Fruit fly (Drosophila melanogaster) whole organism, wandering third instar larva: ENCODE data around the gene Glut4EF.

Source experiments
- Abd-B ChIP-seq: fragments of >200 bp; optimal IDR thresholded peaks from 2 replicates; lab custom pipeline; 2017; ENCODE audit warnings: missing biosample characterization, missing genetic modification characterization
- CG32264 ChIP-seq: fragments of 200-800 bp; sonication (Bioruptor generic); optimal IDR thresholded peaks from 2 replicates; lab custom pipeline; 2016; ENCODE audit warnings: missing biosample characterization, missing genetic modification characterization
- CG9705 ChIP-seq: fragments of 200-800 bp; sonication (Bioruptor generic); optimal IDR thresholded peaks from 2 replicates; lab custom pipeline; 2018; ENCODE audit warnings: missing biosample characterization, mild to moderate bottlenecking, missing genetic modification characterization
- CrebA ChIP-seq: fragments of 200-800 bp; sonication (Bioruptor generic); optimal IDR thresholded peaks from 2 replicates; lab custom pipeline; 2016; ENCODE audit warnings: missing biosample characterization, mild to moderate bottlenecking, missing genetic modification characterization, borderline replicate concordance
- Dfd ChIP-seq: fragments of >200 bp; optimal IDR thresholded peaks from 2 replicates; lab custom pipeline; 2017; ENCODE audit warnings: missing biosample characterization, missing genetic modification characterization
- Dif ChIP-seq: fragments of 200-275, 200-300 bp; sonication (Bioruptor generic); optimal IDR thresholded peaks from 2 replicates; lab custom pipeline; 2018; ENCODE audit warnings: missing biosample characterization, missing genetic modification characterization; ENCODE audit not compliant: partially characterized antibody
- GATAd ChIP-seq: sonication (Bioruptor generic); optimal IDR thresholded peaks from 2 replicates; lab custom pipeline; 2016; ENCODE audit warnings: missing biosample characterization, missing genetic modification characterization
- HLH106 ChIP-seq: fragments of 200-800 bp; optimal IDR thresholded peaks from 3 replicates; lab custom pipeline; 2019; ENCODE audit warnings: missing biosample characterization, mild to moderate bottlenecking, missing genetic modification characterization, moderate library complexity
- Hnf4 ChIP-seq: fragments of 200-800 bp; sonication (Bioruptor generic); optimal IDR thresholded peaks from 2 replicates; lab custom pipeline; 2016; ENCODE audit warnings: missing biosample characterization, mild to moderate bottlenecking, missing genetic modification characterization
- Hr78 ChIP-seq: fragments of >200 bp; optimal IDR thresholded peaks from 2 replicates; lab custom pipeline; 2017; ENCODE audit warnings: missing biosample characterization, missing genetic modification characterization
- Hr83 ChIP-seq: fragments of 200-300 bp; sonication (Bioruptor generic); optimal IDR thresholded peaks from 2 replicates; lab custom pipeline; 2016; ENCODE audit warnings: missing biosample characterization, mild to moderate bottlenecking, missing genetic modification characterization, moderate library complexity; ENCODE audit not compliant: poor library complexity, severe bottlenecking
- Jra ChIP-seq: sonication (Bioruptor generic); optimal IDR thresholded peaks from 2 replicates; lab custom pipeline; 2016; ENCODE audit warnings: missing biosample characterization, missing genetic modification characterization
- Mio ChIP-seq: sonication (Bioruptor generic); optimal IDR thresholded peaks from 2 replicates; lab custom pipeline; 2016; ENCODE audit warnings: missing biosample characterization, missing genetic modification characterization
- Myc ChIP-seq: fragments of >200 bp; optimal IDR thresholded peaks from 2 replicates; lab custom pipeline; 2017
- N ChIP-seq: fragments of >200 bp; optimal IDR thresholded peaks from 2 replicates; lab custom pipeline; 2018; ENCODE audit warnings: missing biosample characterization, missing external identifiers, missing genetic modification characterization
- OdsH ChIP-seq: fragments of 200-800 bp; sonication (Bioruptor generic); optimal IDR thresholded peaks from 2 replicates; lab custom pipeline; 2016; ENCODE audit warnings: missing biosample characterization, mild to moderate bottlenecking, missing genetic modification characterization
- Rel ChIP-seq, 2 experiments: fragments of 200-800 bp; sonication (Bioruptor generic) in 1 of 2; optimal IDR thresholded peaks; 2 replicates in 1 of 2; 3 replicates in 1 of 2; lab custom pipeline; 2016 to 2019; ENCODE audit warnings: mild to moderate bottlenecking in 2 of 2, missing biosample characterization in 2 of 2, missing genetic modification characterization in 2 of 2, moderate library complexity in 1 of 2
- Sp1 ChIP-seq: fragments of 200-800 bp; sonication (Bioruptor generic); optimal IDR thresholded peaks from 3 replicates; lab custom pipeline; 2019; ENCODE audit warnings: missing biosample characterization, mild to moderate bottlenecking, missing genetic modification characterization, moderate library complexity
- Vsx2 ChIP-seq: fragments of 200-300, 225-300 bp; sonication (Bioruptor generic); optimal IDR thresholded peaks from 2 replicates; lab custom pipeline; 2018; ENCODE audit warnings: missing biosample characterization, missing genetic modification characterization; ENCODE audit not compliant: partially characterized antibody
- br ChIP-seq: fragments of 200-800 bp; sonication (Bioruptor generic); optimal IDR thresholded peaks from 2 replicates; lab custom pipeline; 2016; ENCODE audit warnings: missing biosample characterization, missing genetic modification characterization
- brk ChIP-seq: fragments of 200-800 bp; sonication (Bioruptor generic); optimal IDR thresholded peaks from 2 replicates; lab custom pipeline; 2016; ENCODE audit warnings: missing biosample characterization, mild to moderate bottlenecking, missing genetic modification characterization
- dl ChIP-seq, 2 experiments: fragments of 175-275, 200-275 bp in 1 of 2; fragments of 200-275 bp in 1 of 2; sonication (Bioruptor generic); optimal IDR thresholded peaks; lab custom pipeline; 2018; ENCODE audit warnings: mild to moderate bottlenecking in 2 of 2, missing biosample characterization in 2 of 2, missing genetic modification characterization in 2 of 2, moderate library complexity in 2 of 2; ENCODE audit not compliant: partially characterized antibody in 2 of 2, insufficient read depth in 1 of 2
- dmrt93B ChIP-seq: fragments of 200-800 bp; sonication (Bioruptor generic); optimal IDR thresholded peaks from 2 replicates; lab custom pipeline; 2018; ENCODE audit warnings: missing biosample characterization, mild to moderate bottlenecking, missing genetic modification characterization
- dsf ChIP-seq: sonication (Bioruptor generic); optimal IDR thresholded peaks from 2 replicates; lab custom pipeline; 2016; ENCODE audit warnings: missing biosample characterization, missing genetic modification characterization, borderline replicate concordance
- ey ChIP-seq: fragments of 200-800 bp; sonication (Bioruptor generic); optimal IDR thresholded peaks from 2 replicates; lab custom pipeline; 2016; ENCODE audit warnings: missing biosample characterization, missing genetic modification characterization
- foxo ChIP-seq, 2 experiments: fragments of 200-800 bp; sonication (Bioruptor generic); optimal IDR thresholded peaks; 2 replicates in 1 of 2; 3 replicates in 1 of 2; lab custom pipeline; 2016 to 2017; ENCODE audit warnings: missing biosample characterization in 2 of 2, missing genetic modification characterization in 2 of 2
- fru ChIP-seq: fragments of 200-800 bp; sonication (Bioruptor generic); optimal IDR thresholded peaks from 3 replicates; lab custom pipeline; 2016; ENCODE audit warnings: missing biosample characterization, mild to moderate bottlenecking, missing genetic modification characterization
- h ChIP-seq: fragments of 200-800 bp; sonication (Bioruptor generic); optimal IDR thresholded peaks from 3 replicates; lab custom pipeline; 2016; ENCODE audit warnings: missing biosample characterization, mild to moderate bottlenecking, missing genetic modification characterization
- jim ChIP-seq: fragments of 175-275, 200-325 bp; sonication (Bioruptor generic); optimal IDR thresholded peaks from 2 replicates; lab custom pipeline; 2016; ENCODE audit warnings: missing biosample characterization, mild to moderate bottlenecking, missing genetic modification characterization
- lola ChIP-seq: fragments of >200 bp; optimal IDR thresholded peaks from 2 replicates; lab custom pipeline; 2017; ENCODE audit warnings: missing biosample characterization, missing genetic modification characterization
- pan ChIP-seq: fragments of >200 bp; optimal IDR thresholded peaks from 2 replicates; lab custom pipeline; 2017
- psq ChIP-seq: fragments of 200-800 bp; sonication (Bioruptor generic); optimal IDR thresholded peaks from 3 replicates; lab custom pipeline; 2017; ENCODE audit warnings: missing biosample characterization, mild to moderate bottlenecking, missing genetic modification characterization, moderate library complexity
- rgr ChIP-seq: fragments of 200-800 bp; sonication (Bioruptor generic); optimal IDR thresholded peaks from 3 replicates; lab custom pipeline; 2016; ENCODE audit warnings: missing biosample characterization, mild to moderate bottlenecking, missing genetic modification characterization
- sage ChIP-seq: fragments of 200-800 bp; sonication (Bioruptor generic); optimal IDR thresholded peaks from 2 replicates; lab custom pipeline; 2016; ENCODE audit warnings: missing biosample characterization, mild to moderate bottlenecking, missing genetic modification characterization
- sv ChIP-seq: fragments of 200-800 bp; sonication (Bioruptor generic); optimal IDR thresholded peaks from 3 replicates; lab custom pipeline; 2016; ENCODE audit warnings: missing biosample characterization, missing genetic modification characterization
- tai ChIP-seq: sonication (Bioruptor generic); optimal IDR thresholded peaks from 2 replicates; lab custom pipeline; 2016; ENCODE audit warnings: missing biosample characterization, missing genetic modification characterization
- usp ChIP-seq: fragments of >200 bp; optimal IDR thresholded peaks from 2 replicates; lab custom pipeline; 2017; ENCODE audit warnings: missing biosample characterization, missing genetic modification characterization
- woc ChIP-seq: sonication (Bioruptor generic); optimal IDR thresholded peaks from 2 replicates; lab custom pipeline; 2016; ENCODE audit warnings: missing biosample characterization, mild to moderate bottlenecking, missing genetic modification characterization

The Glut4EF gene

dm6 chr3R:9961163-9962072 lies 86.9 kb downstream of the Glut4EF start:
- TF ChIP-seq Mio (GFP tag; lab: Kevin White, UChicago): no peak
- no peak for TF ChIP-seq CG9705 (GFP tag; lab: Kevin White, UChicago)
- TF ChIP-seq usp: no peak
- TF ChIP-seq psq (GFP tag; lab: Kevin White, UChicago): peak; percentile 98
- TF ChIP-seq Hr78 (GFP tag; lab: Kevin White, UChicago): no peak
- no peak for TF ChIP-seq dl (GFP tag; optimal IDR thresholded peaks at IDR 0.05; lab: Kevin White, UChicago; ENCODE audit: insufficient read depth in 1 of 2, partially characterized antibody in 2 of 2)
- peak; percentile 27 for TF ChIP-seq Hnf4
- no peak for TF ChIP-seq Vsx2 (GFP tag; lab: Kevin White, UChicago)
- no peak for TF ChIP-seq sage
- TF ChIP-seq OdsH (GFP tag; lab: Kevin White, UChicago): peak; percentile 71
- no peak for TF ChIP-seq Myc (lab: Kevin White, UChicago)
- TF ChIP-seq pan (lab: Kevin White, UChicago): no peak
- TF ChIP-seq CG32264 (GFP tag; lab: Kevin White, UChicago): no peak
- no peak for TF ChIP-seq tai (GFP tag; lab: Kevin White, UChicago)
- peak; percentile 3 for TF ChIP-seq brk (GFP tag; lab: Kevin White, UChicago)
- TF ChIP-seq Jra: no peak
- no peak for TF ChIP-seq Rel (GFP tag; optimal IDR thresholded peaks at IDR 0.05; lab: Kevin White, UChicago)
- peak; percentile 26 for TF ChIP-seq Rel (tag; optimal IDR thresholded peaks at IDR 0.05; lab: Kevin White, UChicago)
- no peak for TF ChIP-seq Abd-B (GFP tag; lab: Kevin White, UChicago)
- peak; percentile 32 for TF ChIP-seq HLH106
- TF ChIP-seq Sp1: peak; percentile 28
- no peak for TF ChIP-seq dsf
- peak; percentile 77 for TF ChIP-seq fru (GFP tag; lab: Kevin White, UChicago)
- TF ChIP-seq foxo (GFP tag; optimal IDR thresholded peaks at IDR 0.05; lab: Kevin White, UChicago): peak in 1 of 2 experiments; percentile 79
- no peak for TF ChIP-seq Dif
- TF ChIP-seq CrebA (GFP tag; lab: Kevin White, UChicago): no peak
- peak; percentile 72 for TF ChIP-seq br (GFP tag; lab: Kevin White, UChicago)
- peak; percentile 64 for TF ChIP-seq rgr (GFP tag; lab: Kevin White, UChicago)
- TF ChIP-seq ey: peak; percentile 76
- peak; percentile 71 for TF ChIP-seq h (GFP tag; lab: Kevin White, UChicago)
- TF ChIP-seq woc (GFP tag; lab: Kevin White, UChicago): peak; percentile 21
- no peak for TF ChIP-seq Dfd
- no peak for TF ChIP-seq Hr83 (GFP tag; lab: Kevin White, UChicago)
- TF ChIP-seq N: no peak
- TF ChIP-seq lola (GFP tag; lab: Kevin White, UChicago): no peak
- peak; percentile 53 for TF ChIP-seq dmrt93B (GFP tag; lab: Kevin White, UChicago)
- no peak for TF ChIP-seq GATAd (GFP tag; lab: Kevin White, UChicago)
- TF ChIP-seq jim (GFP tag; lab: Kevin White, UChicago): no peak
- TF ChIP-seq sv (GFP tag; lab: Kevin White, UChicago): no peak
- TF ChIP-seq, all 38 proteins: peak for 15

DNA sequence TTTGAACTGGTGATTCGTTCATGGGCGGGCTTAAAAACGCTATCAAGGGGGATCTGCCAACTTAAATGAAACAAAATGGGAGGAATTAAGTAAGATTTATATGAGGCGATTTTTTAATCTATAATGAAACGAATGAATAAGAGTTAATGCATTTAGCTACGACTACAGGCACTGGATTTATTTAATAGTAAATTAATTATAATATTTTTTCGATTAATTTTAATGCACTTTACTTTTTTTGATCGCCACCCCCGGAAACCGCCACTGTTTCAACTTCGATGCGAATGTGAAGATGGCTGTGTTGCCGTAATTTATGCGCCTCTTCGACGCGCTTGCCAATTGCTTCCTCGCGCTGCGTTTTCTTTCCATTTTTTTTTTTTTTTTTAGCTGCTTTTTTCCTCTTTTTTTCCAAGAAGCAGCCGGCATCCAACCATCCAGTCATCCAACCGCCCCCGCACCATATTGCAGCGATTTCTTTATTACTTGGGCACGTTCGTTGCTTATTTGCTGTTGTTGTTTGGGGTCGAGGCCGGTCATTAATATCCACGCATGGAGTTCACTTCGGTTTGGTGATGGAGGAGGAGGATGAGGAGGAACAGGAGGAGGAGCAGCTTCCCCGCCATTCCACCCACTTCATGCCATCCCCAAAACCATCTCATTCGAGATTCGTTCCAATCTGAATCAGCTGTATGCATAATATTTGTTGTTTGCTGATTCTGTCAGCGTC lies 88.9 kb downstream of the Glut4EF start:
- TF ChIP-seq sage (no peak), fru (GFP tag; lab: Kevin White, UChicago) (peak; percentile 44), sv (GFP tag; lab: Kevin White, UChicago) (no peak), HLH106 (peak; percentile 73), Dif (no peak), dsf (no peak), ey (no peak), usp (no peak), foxo (GFP tag; optimal IDR thresholded peaks at IDR 0.05; lab: Kevin White, UChicago) (peak in 1 of 2 experiments; percentile 61), CG9705 (GFP tag; lab: Kevin White, UChicago) (no peak), Sp1 (peak; percentile 1), rgr (GFP tag; lab: Kevin White, UChicago) (no peak), pan (lab: Kevin White, UChicago) (no peak), GATAd (GFP tag; lab: Kevin White, UChicago) (no peak), Rel (GFP tag; optimal IDR thresholded peaks at IDR 0.05; lab: Kevin White, UChicago) (no peak), Rel (tag; optimal IDR thresholded peaks at IDR 0.05; lab: Kevin White, UChicago) (no peak), Myc (lab: Kevin White, UChicago) (no peak), dmrt93B (GFP tag; lab: Kevin White, UChicago) (peak; percentile 28), Hnf4 (peak; percentile 20), psq (GFP tag; lab: Kevin White, UChicago) (peak; percentile 17), CrebA (GFP tag; lab: Kevin White, UChicago) (no peak), Dfd (no peak), Jra (no peak), Abd-B (GFP tag; lab: Kevin White, UChicago) (no peak), Hr78 (GFP tag; lab: Kevin White, UChicago) (no peak), br (GFP tag; lab: Kevin White, UChicago) (no peak), N (no peak)
- TF ChIP-seq, all 38 proteins: peak for 7
